Fruit fly (Drosophila melanogaster) whole organism, prepupa: Measurements from ENCODE around the gene Usp2.

Source experiments
- Blimp-1 ChIP-seq: fragments of 200-800 bp; sonication (Bioruptor generic); optimal IDR thresholded peaks from 3 replicates; lab custom pipeline; 2017; ENCODE audit warnings: missing biosample characterization, missing genetic modification characterization, mild to moderate bottlenecking, moderate library complexity, missing genetic modification reagents
- CG10669 ChIP-seq: fragments of 200-800 bp; sonication (Bioruptor generic); optimal IDR thresholded peaks from 3 replicates; lab custom pipeline; 2018; ENCODE audit warnings: missing biosample characterization, mild to moderate bottlenecking, missing genetic modification characterization, moderate library complexity
- CG1621 ChIP-seq: fragments of 200-800 bp; sonication (Bioruptor generic); optimal IDR thresholded peaks from 3 replicates; lab custom pipeline; 2018; ENCODE audit warnings: missing biosample characterization, mild to moderate bottlenecking, missing genetic modification characterization
- CG32006 ChIP-seq: fragments of 200-800 bp; sonication (Bioruptor generic); optimal IDR thresholded peaks from 3 replicates; lab custom pipeline; 2017; ENCODE audit warnings: missing biosample characterization, mild to moderate bottlenecking, missing genetic modification characterization
- CG6276 ChIP-seq: fragments of 200-800 bp; sonication (Bioruptor generic); optimal IDR thresholded peaks from 2 replicates; lab custom pipeline; 2017; ENCODE audit warnings: missing biosample characterization, mild to moderate bottlenecking, missing genetic modification characterization
- Eip78C ChIP-seq: fragments of 200-800 bp; sonication (Bioruptor generic); peaks from one replicate; lab custom pipeline; 2016; ENCODE audit warnings: missing biosample characterization, missing genetic modification characterization
- Ets96B ChIP-seq: fragments of 200-800 bp; optimal IDR thresholded peaks from 2 replicates; lab custom pipeline; 2019; ENCODE audit warnings: missing biosample characterization, mild to moderate bottlenecking, missing genetic modification characterization, moderate library complexity
- Smox ChIP-seq: fragments of 200-800 bp; sonication (Bioruptor generic); optimal IDR thresholded peaks from 3 replicates; lab custom pipeline; 2016; ENCODE audit warnings: missing biosample characterization, missing genetic modification characterization
- Sox14 ChIP-seq: fragments of 200-800 bp; sonication (Bioruptor generic); optimal IDR thresholded peaks from 3 replicates; lab custom pipeline; 2016; ENCODE audit warnings: missing biosample characterization, missing genetic modification characterization
- acj6 ChIP-seq: fragments of 200-800 bp; sonication (Bioruptor generic); optimal IDR thresholded peaks from 3 replicates; lab custom pipeline; 2016; ENCODE audit warnings: missing biosample characterization, missing genetic modification characterization
- eg ChIP-seq: fragments of 200-800 bp; sonication (Bioruptor generic); IDR thresholded peaks from 3 replicates; pipeline ENCODE4 v1.3.6; 2022; ENCODE audit warnings: missing biosample characterization, missing genetic modification characterization
- lz ChIP-seq: fragments of 200-800 bp; sonication (Bioruptor generic); optimal IDR thresholded peaks from 3 replicates; lab custom pipeline; 2016; ENCODE audit warnings: missing biosample characterization, missing genetic modification characterization

DNA sequence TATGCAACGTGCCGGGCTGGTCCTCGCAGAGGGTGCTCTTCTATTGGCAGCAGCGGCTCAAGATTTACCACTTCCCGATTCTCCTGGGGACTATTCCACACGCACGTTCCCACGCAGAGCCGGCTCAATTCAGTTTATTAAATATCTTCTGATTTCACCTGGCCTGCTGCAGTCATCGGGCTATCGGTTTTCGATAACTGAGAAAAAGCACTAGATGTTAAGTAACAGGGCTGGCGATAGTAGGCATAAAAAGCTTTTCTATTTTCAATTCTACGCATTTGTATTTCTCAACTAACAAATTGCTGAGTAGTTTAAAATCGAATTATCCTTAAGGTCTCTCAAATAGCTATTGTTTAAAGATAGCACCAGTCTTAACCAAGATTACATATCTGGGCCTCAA, 16.2 kb downstream of the Usp2 start, which contains the start of gene CG14613:
- TF ChIP-seq acj6 (GFP tag; lab: Kevin White, UChicago) (no peak), CG6276 (GFP tag; lab: Kevin White, UChicago) (no peak), Sox14 (no peak), eg (no peak), Blimp-1 (GFP tag; lab: Kevin White, UChicago) (no peak), Smox (GFP tag; lab: Kevin White, UChicago) (no peak), Ets96B (no peak), Eip78C (no peak), CG1621 (tag; lab: Kevin White, UChicago) (no peak), lz (no peak), CG10669 (GFP tag; lab: Kevin White, UChicago) (no peak), CG32006 (no peak)
